Worm (Caenorhabditis elegans) whole organism, young adult: Measurements from ENCODE around the gene acc-1.
A peak's percentile ranks its signal among the peaks of the same experiment; 100 is the strongest.

Source experiments
- B0035.1 ChIP-seq: sonication (generic microtip); optimal IDR thresholded peaks from 2 replicates; lab custom pipeline; 2016; ENCODE audit warnings: missing genetic modification characterization, mild to moderate bottlenecking, missing compliant biosample characterization, missing genotype, missing genetic modification reagents
- C17E4.6 ChIP-seq: fragments of 200-800 bp; sonication (Bioruptor generic); IDR thresholded peaks from 2 replicates; pipeline ENCODE4 v1.3.6; 2022; ENCODE audit warnings: missing genetic modification reagents, missing genetic modification characterization, missing compliant biosample characterization
- F33H1.4 ChIP-seq: fragments of 200-800 bp; sonication (Bioruptor generic); IDR thresholded peaks from 2 replicates; pipeline ENCODE4 v1.3.6; 2022; ENCODE audit warnings: missing genetic modification reagents, missing genetic modification characterization, missing compliant biosample characterization
- F52B5.7 ChIP-seq: sonication (generic microtip); optimal IDR thresholded peaks from 2 replicates; lab custom pipeline; 2016; ENCODE audit warnings: mild to moderate bottlenecking, missing genetic modification characterization, missing compliant biosample characterization
- F57A8.1 ChIP-seq: fragments of 200-800 bp; sonication (Bioruptor generic); optimal IDR thresholded peaks from 2 replicates; lab custom pipeline; 2018; ENCODE audit warnings: mild to moderate bottlenecking, missing genetic modification characterization, moderate library complexity, missing compliant biosample characterization
- K12H6.12 ChIP-seq: fragments of 200-800 bp; sonication (Bioruptor generic); optimal IDR thresholded peaks from 2 replicates; lab custom pipeline; 2018; ENCODE audit warnings: mild to moderate bottlenecking, missing genetic modification characterization, missing compliant biosample characterization
- T07F8.4 ChIP-seq: sonication (generic microtip); optimal IDR thresholded peaks from 2 replicates; lab custom pipeline; 2016; ENCODE audit warnings: mild to moderate bottlenecking, missing genetic modification characterization, moderate library complexity, missing compliant biosample characterization
- Y79H2A.3 ChIP-seq: fragments of 200-800 bp; sonication (Bioruptor generic); conservative IDR thresholded peaks from 2 replicates; pipeline ENCODE4 v1.3.6; 2022; ENCODE audit warnings: missing genetic modification reagents, missing genetic modification characterization, missing compliant biosample characterization
- Y95B8A.8 ChIP-seq: fragments of 200-800 bp; sonication (Bioruptor generic); IDR thresholded peaks from 2 replicates; pipeline ENCODE4 v1.3.6; 2022; ENCODE audit warnings: missing genetic modification reagents, missing genetic modification characterization, missing compliant biosample characterization
- ama-1 ChIP-seq, 3 experiments: fragments of 150-350 bp in 1 of 3; sonication (generic microtip) in 2 of 3; optimal IDR thresholded peaks; 2 replicates each; lab custom pipeline; 2014 to 2018; ENCODE audit warnings: missing biosample characterization in 2 of 3, missing genetic modification characterization in 2 of 3, missing genetic modification reagents in 2 of 3
- athp-1 ChIP-seq: sonication (generic microtip); optimal IDR thresholded peaks from 2 replicates; lab custom pipeline; 2017; ENCODE audit warnings: mild to moderate bottlenecking, missing genetic modification characterization, missing compliant biosample characterization
- attf-5 ChIP-seq: fragments of 200-800 bp; sonication (Bioruptor generic); optimal IDR thresholded peaks from 2 replicates; lab custom pipeline; 2018; ENCODE audit warnings: mild to moderate bottlenecking, missing genetic modification characterization, missing compliant biosample characterization
- bed-2 ChIP-seq: fragments of 200-800 bp; sonication (Bioruptor generic); IDR thresholded peaks from 2 replicates; pipeline ENCODE4 v1.3.6; 2022; ENCODE audit warnings: missing genetic modification reagents, missing genetic modification characterization, missing compliant biosample characterization
- cebp-1 ChIP-seq, 2 experiments: fragments of 200-800 bp in 1 of 2; sonication (Bioruptor generic) in 1 of 2; sonication (generic microtip) in 1 of 2; IDR thresholded peaks in 1 of 2; optimal IDR thresholded peaks in 1 of 2; 2 replicates each; pipeline versions ENCODE4 v1.3.6 to Lab custom; 2017 to 2022; ENCODE audit warnings: missing compliant biosample characterization in 2 of 2, missing genetic modification characterization in 2 of 2, mild to moderate bottlenecking in 1 of 2, missing genetic modification reagents in 1 of 2, moderate library complexity in 1 of 2
- ceh-100 ChIP-seq: fragments of 200-800 bp; sonication (Bioruptor generic); IDR thresholded peaks from 2 replicates; pipeline ENCODE4 v1.3.6; 2022; ENCODE audit warnings: missing genetic modification reagents, missing genetic modification characterization, missing compliant biosample characterization
- ceh-27 ChIP-seq: fragments of 200-800 bp; sonication (Bioruptor generic); optimal IDR thresholded peaks from 2 replicates; lab custom pipeline; 2018; ENCODE audit warnings: mild to moderate bottlenecking, missing genetic modification characterization, moderate library complexity, missing compliant biosample characterization
- ceh-40 ChIP-seq: fragments of 200-800 bp; sonication (Bioruptor generic); IDR thresholded peaks from 2 replicates; pipeline ENCODE4 v1.3.6; 2022; ENCODE audit warnings: missing genetic modification characterization, missing compliant biosample characterization
- ceh-58 ChIP-seq: fragments of 200-800 bp; sonication (Bioruptor generic); IDR thresholded peaks from 2 replicates; pipeline ENCODE4 v1.3.6; 2022; ENCODE audit warnings: missing genetic modification characterization, missing compliant biosample characterization
- ceh-91 ChIP-seq: fragments of 200-800 bp; sonication (Bioruptor generic); IDR thresholded peaks from 2 replicates; pipeline ENCODE4 v1.3.6; 2022; ENCODE audit warnings: missing genetic modification reagents, missing genetic modification characterization, missing compliant biosample characterization
- dpff-1 ChIP-seq: sonication (generic microtip); optimal IDR thresholded peaks from 2 replicates; lab custom pipeline; 2017; ENCODE audit warnings: mild to moderate bottlenecking, missing genetic modification characterization, missing compliant biosample characterization
- egl-44 ChIP-seq: fragments of 200-800 bp; sonication (Bioruptor generic); IDR thresholded peaks from 2 replicates; pipeline ENCODE4 v1.3.6; 2022; ENCODE audit warnings: missing genetic modification reagents, missing genetic modification characterization, missing compliant biosample characterization
- egrh-3 ChIP-seq: fragments of 200-800 bp; sonication (Bioruptor generic); IDR thresholded peaks from 2 replicates; pipeline ENCODE4 v1.3.6; 2022; ENCODE audit warnings: missing genetic modification reagents, missing genetic modification characterization, missing compliant biosample characterization
- ekl-4 ChIP-seq: fragments of 200-800 bp; sonication (Bioruptor generic); IDR thresholded peaks from 2 replicates; pipeline ENCODE4 v1.3.6; 2022; ENCODE audit warnings: missing genetic modification reagents, missing genetic modification characterization, missing compliant biosample characterization
- hlh-26 ChIP-seq: fragments of 200-800 bp; sonication (Bioruptor generic); conservative IDR thresholded peaks from 2 replicates; pipeline ENCODE4 v1.3.6; 2022; ENCODE audit warnings: missing genetic modification reagents, missing genetic modification characterization, missing compliant biosample characterization
- hmg-20 ChIP-seq: fragments of 200-800 bp; sonication (Bioruptor generic); IDR thresholded peaks from 2 replicates; pipeline ENCODE4 v1.3.6; 2022; ENCODE audit warnings: missing genetic modification reagents, missing genetic modification characterization, missing compliant biosample characterization
- hsf-1 ChIP-seq: fragments of 200-800 bp; sonication (Bioruptor generic); IDR thresholded peaks from 2 replicates; pipeline ENCODE4 v1.3.6; 2022; ENCODE audit warnings: missing genetic modification reagents, missing genetic modification characterization, missing compliant biosample characterization
- let-526 ChIP-seq: fragments of 200-800 bp; sonication (Bioruptor generic); IDR thresholded peaks from 2 replicates; pipeline ENCODE4 v1.3.6; 2022; ENCODE audit warnings: missing genetic modification reagents, missing genetic modification characterization, missing compliant biosample characterization
- madf-10 ChIP-seq: sonication (generic microtip); optimal IDR thresholded peaks from 2 replicates; lab custom pipeline; 2016; ENCODE audit warnings: mild to moderate bottlenecking, missing genetic modification characterization, missing compliant biosample characterization
- madf-8 ChIP-seq: fragments of 200-800 bp; sonication (Bioruptor generic); conservative IDR thresholded peaks from 2 replicates; pipeline ENCODE4 v1.3.6; 2022; ENCODE audit warnings: missing genetic modification reagents, missing genetic modification characterization, missing compliant biosample characterization
- mxl-1 ChIP-seq: sonication (generic microtip); optimal IDR thresholded peaks from 2 replicates; lab custom pipeline; 2016; ENCODE audit warnings: missing genetic modification characterization, missing compliant biosample characterization
- nfyb-1 ChIP-seq: fragments of 200-800 bp; sonication (Bioruptor generic); IDR thresholded peaks from 2 replicates; pipeline ENCODE4 v1.3.6; 2022; ENCODE audit warnings: missing genetic modification reagents, missing genetic modification characterization, missing compliant biosample characterization
- nhr-120 ChIP-seq: fragments of 200-800 bp; sonication (Bioruptor generic); IDR thresholded peaks from 2 replicates; pipeline ENCODE4 v1.3.6; 2022; ENCODE audit warnings: missing genetic modification characterization, missing compliant biosample characterization
- nhr-80 ChIP-seq: sonication (generic microtip); optimal IDR thresholded peaks from 2 replicates; lab custom pipeline; 2016; ENCODE audit warnings: missing genetic modification characterization, missing compliant biosample characterization
- rec-8 ChIP-seq, 2 experiments: sonication (generic microtip); optimal IDR thresholded peaks; 2 replicates each; lab custom pipeline; 2016; ENCODE audit warnings: mild to moderate bottlenecking in 2 of 2, missing genetic modification characterization in 2 of 2, missing genetic modification reagents in 2 of 2, missing genotype in 2 of 2, missing biosample characterization in 1 of 2, missing compliant biosample characterization in 1 of 2, moderate library complexity in 1 of 2
- sdz-38 ChIP-seq: sonication (generic microtip); optimal IDR thresholded peaks from 2 replicates; lab custom pipeline; 2016; ENCODE audit warnings: missing genotype, missing genetic modification characterization, missing compliant biosample characterization
- snpc-1.3 ChIP-seq: sonication (generic microtip); optimal IDR thresholded peaks from 2 replicates; lab custom pipeline; 2017; ENCODE audit warnings: missing genetic modification characterization, mild to moderate bottlenecking, missing compliant biosample characterization, antibody characterized with exemption, moderate library complexity, missing genotype, missing genetic modification reagents; ENCODE audit not compliant: insufficient read depth
- snpc-4 ChIP-seq, 5 experiments: fragments of 150-350 bp in 1 of 5; sonication (generic microtip) in 4 of 5; optimal IDR thresholded peaks; 2 replicates each; lab custom pipeline; 2014 to 2018; ENCODE audit warnings: missing genetic modification characterization in 5 of 5, missing biosample characterization in 3 of 5, antibody characterized with exemption in 2 of 5, mild to moderate bottlenecking in 2 of 5, missing compliant biosample characterization in 2 of 5, missing genotype in 2 of 5, moderate library complexity in 2 of 5, missing genetic modification reagents in 1 of 5
- zfh-2 ChIP-seq: fragments of 200-800 bp; sonication (Bioruptor generic); conservative IDR thresholded peaks from 2 replicates; pipeline ENCODE4 v1.3.6; 2022; ENCODE audit warnings: missing genetic modification reagents, missing genetic modification characterization, missing compliant biosample characterization
- zim-3 ChIP-seq: sonication (generic microtip); optimal IDR thresholded peaks from 2 replicates; lab custom pipeline; 2017; ENCODE audit warnings: mild to moderate bottlenecking, missing genetic modification characterization, moderate library complexity, missing compliant biosample characterization
- ztf-18 ChIP-seq: sonication (generic microtip); optimal IDR thresholded peaks from 2 replicates; lab custom pipeline; 2016; ENCODE audit warnings: missing genotype, mild to moderate bottlenecking, missing genetic modification characterization, missing compliant biosample characterization
- ztf-25 ChIP-seq: fragments of 200-800 bp; sonication (Bioruptor generic); IDR thresholded peaks from 2 replicates; pipeline ENCODE4 v1.3.6; 2022; ENCODE audit warnings: missing genetic modification reagents, missing genetic modification characterization, missing compliant biosample characterization
- ztf-26 ChIP-seq: sonication (generic microtip); optimal IDR thresholded peaks from 2 replicates; lab custom pipeline; 2017; ENCODE audit warnings: missing genetic modification characterization, missing compliant biosample characterization
- ztf-3 ChIP-seq: fragments of 200-800 bp; sonication (Bioruptor generic); optimal IDR thresholded peaks from 2 replicates; lab custom pipeline; 2018; ENCODE audit warnings: mild to moderate bottlenecking, missing genetic modification characterization, missing compliant biosample characterization

Gene acc-1

DNA sequence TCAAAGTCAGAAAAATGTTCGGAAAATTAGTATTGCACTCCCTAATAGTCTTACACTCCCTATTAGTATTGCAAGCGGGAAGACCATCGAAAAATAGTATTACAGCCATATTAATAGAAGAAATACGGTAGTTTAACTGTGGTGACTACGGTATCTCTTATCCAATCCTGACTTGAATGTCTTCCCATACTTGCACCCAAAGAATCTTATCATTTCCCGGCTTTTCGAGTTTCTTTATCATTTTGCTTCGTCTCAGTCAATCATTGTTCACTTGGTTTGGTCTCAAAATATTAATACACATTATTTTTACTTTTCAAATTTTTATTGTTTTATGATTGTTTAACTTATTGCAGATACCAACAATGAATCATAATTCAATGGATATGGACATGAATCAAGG, 4.7 kb upstream of the acc-1 start, which contains the start of gene F58G6.3:
Gene F58G6.3 (plus strand): TSS at position 352 of the 400 bp plus-strand sequence.
- TF ChIP-seq egrh-3 (GFP tag; lab: Robert Waterston, UW) (no peak), ceh-100 (GFP tag; lab: Robert Waterston, UW) (no peak), madf-8 (no peak), nhr-80 (tag; lab: Kevin White, UChicago) (peak; percentile 1)

DNA sequence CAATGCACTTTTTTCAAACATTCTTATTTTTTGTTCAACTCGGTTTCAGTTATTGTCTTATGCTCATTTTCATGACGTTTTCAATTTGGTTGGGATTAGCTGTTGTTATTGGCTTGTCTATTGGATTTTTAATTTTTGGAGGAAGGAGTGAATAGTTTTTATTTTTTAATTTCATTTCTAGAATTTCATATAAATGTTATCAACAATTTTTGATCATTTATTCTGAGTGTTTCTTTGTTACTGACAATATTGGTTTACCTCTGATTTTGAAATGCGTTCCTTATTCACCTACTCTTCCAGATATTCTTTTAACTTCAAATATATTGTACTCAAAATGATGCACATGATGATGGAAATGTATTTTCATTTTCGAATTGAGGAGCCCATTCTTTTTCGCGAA, 3.8 kb upstream of the acc-1 start, which contains the start of gene F58G6.7:
Gene F58G6.7 (plus strand): TSS at position 301 of the 400 bp plus-strand sequence.
- TF ChIP-seq nhr-120 (GFP tag; lab: Robert Waterston, UW) (no peak), zim-3 (tag; lab: Kevin White, UChicago) (no peak), cebp-1 (GFP tag; IDR thresholded peaks at IDR 0.05; lab: Robert Waterston, UW) (no peak), cebp-1 (tag; optimal IDR thresholded peaks at IDR 0.05; lab: Kevin White, UChicago) (no peak), attf-5 (no peak), T07F8.4 (tag; lab: Kevin White, UChicago) (no peak), hlh-26 (GFP tag; lab: Robert Waterston, UW) (no peak), B0035.1 (no peak), ceh-91 (no peak), bed-2 (GFP tag; lab: Robert Waterston, UW) (no peak), ceh-58 (GFP tag; lab: Robert Waterston, UW) (no peak), ekl-4 (GFP tag; lab: Robert Waterston, UW) (no peak), ama-1 (optimal IDR thresholded peaks at IDR 0.05; lab: Kevin White, UChicago) (no peak), ama-1 (GFP tag; optimal IDR thresholded peaks at IDR 0.05; lab: Kevin White, UChicago) (no peak), F33H1.4 (GFP tag; lab: Robert Waterston, UW) (no peak), C17E4.6 (GFP tag; lab: Robert Waterston, UW) (no peak), ztf-18 (tag; lab: Kevin White, UChicago) (no peak), F57A8.1 (GFP tag; lab: Kevin White, UChicago) (no peak), ceh-27 (GFP tag; lab: Kevin White, UChicago) (no peak), snpc-4 (GFP tag; optimal IDR thresholded peaks at IDR 0.05; lab: Kevin White, UChicago) (no peak), snpc-4 (tag; optimal IDR thresholded peaks at IDR 0.05; lab: Kevin White, UChicago) (no peak), madf-10 (tag; lab: Kevin White, UChicago) (no peak)

- TF ChIP-seq rec-8 (tag; optimal IDR thresholded peaks at IDR 0.05; lab: Kevin White, UChicago) (no peak), zfh-2 (GFP tag; lab: Robert Waterston, UW) (no peak), nfyb-1 (GFP tag; lab: Robert Waterston, UW) (no peak), mxl-1 (no peak), dpff-1 (tag; lab: Kevin White, UChicago) (no peak), egl-44 (GFP tag; lab: Robert Waterston, UW) (no peak), K12H6.12 (tag; lab: Kevin White, UChicago) (no peak), ztf-26 (tag; lab: Kevin White, UChicago) (no peak), hmg-20 (GFP tag; lab: Robert Waterston, UW) (no peak)
Observed at ce11 chrIV:9655556-9655955, 2.3 kb upstream of the acc-1 start.

DNA sequence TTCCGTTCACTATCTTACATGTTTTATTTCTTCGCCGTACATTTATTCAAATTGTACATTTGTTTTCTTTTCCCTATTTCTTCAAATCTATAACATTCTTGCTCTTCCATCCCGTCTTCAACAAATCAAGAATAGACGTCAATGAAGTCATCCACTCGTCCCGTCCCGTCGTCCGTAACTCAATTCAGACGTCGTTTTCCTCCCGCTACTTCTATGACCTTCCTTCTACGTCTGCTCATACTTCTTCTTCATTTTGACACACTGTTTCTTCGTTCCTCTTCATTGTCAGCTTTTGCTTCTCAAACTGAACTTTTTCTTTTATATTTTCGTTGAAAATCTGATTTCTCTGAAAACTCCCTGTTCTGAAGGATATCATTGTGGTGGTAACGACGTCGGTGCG, 2.1 kb downstream of the acc-1 start:
- no peak for TF ChIP-seq ceh-40 (GFP tag; lab: Robert Waterston, UW)
- no peak for TF ChIP-seq snpc-4 (GFP tag; optimal IDR thresholded peaks at IDR 0.05; lab: Kevin White, UChicago)
- TF ChIP-seq snpc-4 (tag; optimal IDR thresholded peaks at IDR 0.05; lab: Kevin White, UChicago), result no peak
- TF ChIP-seq Y79H2A.3 (GFP tag; lab: Robert Waterston, UW), result no peak
- TF ChIP-seq ztf-3, result no peak
- no peak for TF ChIP-seq Y95B8A.8 (GFP tag; lab: Robert Waterston, UW)
- TF ChIP-seq hsf-1 (GFP tag; lab: Robert Waterston, UW), result no peak
- no peak for TF ChIP-seq F57A8.1 (GFP tag; lab: Kevin White, UChicago)
- no peak for TF ChIP-seq nhr-80 (tag; lab: Kevin White, UChicago)
- no peak for TF ChIP-seq C17E4.6 (GFP tag; lab: Robert Waterston, UW)
- no peak for TF ChIP-seq F52B5.7 (tag; lab: Kevin White, UChicago)
- TF ChIP-seq athp-1 (tag; lab: Kevin White, UChicago), result no peak
- TF ChIP-seq ztf-25, result no peak
- no peak for TF ChIP-seq let-526 (GFP tag; lab: Robert Waterston, UW)
- no peak for TF ChIP-seq snpc-1.3 (tag; lab: Kevin White, UChicago)
- TF ChIP-seq sdz-38, result no peak
- TF ChIP-seq madf-8, result no peak
